Fruit fly (Drosophila melanogaster) whole organism, embryonic: ENCODE results near the gene Roc1b.

ENCODE experiments used
- Atf-2 ChIP-seq: fragments of 200-800 bp; sonication (Bioruptor generic); optimal IDR thresholded peaks from 2 replicates; lab custom pipeline; 2016; ENCODE audit warnings: missing biosample characterization, missing genetic modification characterization
- BEAF-32 ChIP-seq: fragments of 200-800 bp; sonication (Bioruptor generic); optimal IDR thresholded peaks from 3 replicates; lab custom pipeline; 2017; ENCODE audit warnings: missing biosample characterization, missing genetic modification characterization, mild to moderate bottlenecking, moderate library complexity, missing genetic modification reagents
- CG1024 ChIP-seq: fragments of 200-800 bp; sonication (Bioruptor generic); IDR thresholded peaks from 2 replicates; pipeline ENCODE4 v1.3.6; 2022; ENCODE audit warnings: missing biosample characterization, missing genetic modification characterization
- CG10543 ChIP-seq: fragments of 200-800 bp; sonication (Bioruptor generic); optimal IDR thresholded peaks from 3 replicates; lab custom pipeline; 2017; ENCODE audit warnings: missing biosample characterization, mild to moderate bottlenecking, missing genetic modification characterization, moderate library complexity
- CG11723 ChIP-seq: fragments of 200-800 bp; sonication (Bioruptor generic); optimal IDR thresholded peaks from 2 replicates; lab custom pipeline; 2017; ENCODE audit warnings: missing biosample characterization, mild to moderate bottlenecking, missing genetic modification characterization
- CG12744 ChIP-seq: fragments of 200-800 bp; sonication (Bioruptor generic); optimal IDR thresholded peaks from 2 replicates; lab custom pipeline; 2016; ENCODE audit warnings: missing biosample characterization, missing genetic modification characterization
- CG14667 ChIP-seq: fragments of 200-800 bp; sonication (Bioruptor generic); IDR thresholded peaks from 2 replicates; pipeline ENCODE4 v1.3.6; 2022; ENCODE audit warnings: missing biosample characterization, missing genetic modification characterization
- CG15696 ChIP-seq: fragments of 200-800 bp; sonication (Bioruptor generic); optimal IDR thresholded peaks from 2 replicates; lab custom pipeline; 2019; ENCODE audit warnings: missing biosample characterization, mild to moderate bottlenecking, missing genetic modification characterization, moderate library complexity
- CG17612 ChIP-seq: fragments of 200-800 bp; sonication (Bioruptor generic); IDR thresholded peaks from 2 replicates; pipeline ENCODE4 v1.3.6; 2022; ENCODE audit warnings: missing biosample characterization, missing genetic modification characterization
- CG17802 ChIP-seq: fragments of 200-800 bp; sonication (Bioruptor generic); optimal IDR thresholded peaks from 2 replicates; lab custom pipeline; 2018; ENCODE audit warnings: missing biosample characterization, mild to moderate bottlenecking, missing genetic modification characterization, moderate library complexity
- CG18619 ChIP-seq: fragments of 200-800 bp; sonication (Bioruptor generic); optimal IDR thresholded peaks from 3 replicates; lab custom pipeline; 2017; ENCODE audit warnings: missing biosample characterization, mild to moderate bottlenecking, missing genetic modification characterization
- CG2120 ChIP-seq: fragments of 200-800 bp; sonication (Bioruptor generic); optimal IDR thresholded peaks from 3 replicates; lab custom pipeline; 2016; ENCODE audit warnings: missing biosample characterization, missing genetic modification characterization
- CG31365 ChIP-seq: fragments of 200-800 bp; sonication (Bioruptor generic); optimal IDR thresholded peaks from 2 replicates; lab custom pipeline; 2018; ENCODE audit warnings: missing biosample characterization, mild to moderate bottlenecking, missing genetic modification characterization
- CG3163 ChIP-seq: fragments of 200-800 bp; sonication (Bioruptor generic); optimal IDR thresholded peaks from 3 replicates; lab custom pipeline; 2016; ENCODE audit warnings: missing biosample characterization, missing genetic modification characterization
- CG32532 ChIP-seq: fragments of 200-800 bp; sonication (Bioruptor generic); IDR thresholded peaks from 2 replicates; pipeline ENCODE4 v1.3.6; 2022; ENCODE audit warnings: missing biosample characterization, missing genetic modification characterization
- CG3281 ChIP-seq: fragments of 200-800 bp; sonication (Bioruptor generic); optimal IDR thresholded peaks from 3 replicates; lab custom pipeline; 2017; ENCODE audit warnings: missing biosample characterization, mild to moderate bottlenecking, missing genetic modification characterization
- CG4617 ChIP-seq: fragments of 200-800 bp; sonication (Bioruptor generic); optimal IDR thresholded peaks from 3 replicates; lab custom pipeline; 2016; ENCODE audit warnings: missing biosample characterization, missing genetic modification characterization, borderline replicate concordance
- CG4854 ChIP-seq: fragments of 200-800 bp; sonication (Bioruptor generic); optimal IDR thresholded peaks from 2 replicates; lab custom pipeline; 2016; ENCODE audit warnings: missing biosample characterization, missing genetic modification characterization, inconsistent platforms
- CG6272 ChIP-seq: fragments of 200-800 bp; sonication (Bioruptor generic); IDR thresholded peaks from 2 replicates; pipeline ENCODE4 v1.3.6; 2022; ENCODE audit warnings: missing biosample characterization, missing genetic modification characterization
- CG7372 ChIP-seq: fragments of 200-800 bp; sonication (Bioruptor generic); IDR thresholded peaks from 2 replicates; pipeline ENCODE4 v1.3.6; 2022; ENCODE audit warnings: missing biosample characterization, missing genetic modification characterization
- CG7786 ChIP-seq: fragments of 200-800 bp; sonication (Bioruptor generic); optimal IDR thresholded peaks from 2 replicates; lab custom pipeline; 2016; ENCODE audit warnings: missing biosample characterization, missing genetic modification characterization
- CG7963 ChIP-seq: fragments of 200-800 bp; sonication (Bioruptor generic); IDR thresholded peaks from 3 replicates; pipeline ENCODE4 v1.3.6; 2022; ENCODE audit warnings: missing biosample characterization, missing genetic modification characterization; ENCODE audit not compliant: partially characterized antibody
- CG9437 ChIP-seq: fragments of 200-800 bp; sonication (Bioruptor generic); optimal IDR thresholded peaks from 2 replicates; lab custom pipeline; 2018; ENCODE audit warnings: missing biosample characterization, mild to moderate bottlenecking, missing genetic modification characterization
- CG9727 ChIP-seq: fragments of 200-800 bp; sonication (Bioruptor generic); optimal IDR thresholded peaks from 3 replicates; lab custom pipeline; 2017; ENCODE audit warnings: missing biosample characterization, mild to moderate bottlenecking, missing genetic modification characterization
- CTCF ChIP-seq: fragments of 200-800 bp; sonication (Bioruptor generic); optimal IDR thresholded peaks from 2 replicates; lab custom pipeline; 2017; ENCODE audit warnings: missing biosample characterization, mild to moderate bottlenecking, missing genetic modification characterization, moderate library complexity
- Chrac-16 ChIP-seq: fragments of 200-800 bp; sonication (Bioruptor generic); optimal IDR thresholded peaks from 3 replicates; lab custom pipeline; 2016; ENCODE audit warnings: missing biosample characterization, missing genetic modification characterization
- Dip2 ChIP-seq: fragments of 200-800 bp; sonication (Bioruptor generic); IDR thresholded peaks from 2 replicates; pipeline ENCODE4 v1.3.6; 2022; ENCODE audit warnings: missing biosample characterization, missing genetic modification characterization
- Dll ChIP-seq: fragments of 200-800 bp; sonication (Bioruptor generic); IDR thresholded peaks from 4 replicates; pipeline ENCODE4 v1.3.6; 2022; ENCODE audit warnings: missing biosample characterization, missing genetic modification characterization; ENCODE audit not compliant: partially characterized antibody
- Fer1 ChIP-seq: fragments of 200-800 bp; sonication (Bioruptor generic); optimal IDR thresholded peaks from 2 replicates; lab custom pipeline; 2017; ENCODE audit warnings: missing biosample characterization, mild to moderate bottlenecking, missing genetic modification characterization
- Hmr ChIP-seq: fragments of 200-800 bp; sonication (Bioruptor generic); optimal IDR thresholded peaks from 3 replicates; lab custom pipeline; 2017; ENCODE audit warnings: mild to moderate bottlenecking, missing biosample characterization, missing genetic modification reagents, missing genetic modification characterization
- Hr78 ChIP-seq, 2 experiments: fragments of 200-800 bp in 1 of 2; fragments of >200 bp in 1 of 2; sonication (Bioruptor generic) in 1 of 2; optimal IDR thresholded peaks; 2 replicates each; lab custom pipeline; 2017 to 2019; ENCODE audit warnings: missing biosample characterization in 2 of 2, missing genetic modification characterization in 2 of 2, mild to moderate bottlenecking in 1 of 2, moderate library complexity in 1 of 2
- Lhr ChIP-seq: fragments of 200-800 bp; sonication (Bioruptor generic); optimal IDR thresholded peaks from 3 replicates; lab custom pipeline; 2017; ENCODE audit warnings: mild to moderate bottlenecking, missing biosample characterization, missing genetic modification reagents, missing genetic modification characterization
- Mad ChIP-seq: fragments of 200-800 bp; sonication (Bioruptor generic); optimal IDR thresholded peaks from 2 replicates; lab custom pipeline; 2016; ENCODE audit warnings: missing biosample characterization, missing genetic modification characterization
- Sry-δ ChIP-seq: fragments of 200-800 bp; sonication (Bioruptor generic); optimal IDR thresholded peaks from 2 replicates; lab custom pipeline; 2016; ENCODE audit warnings: missing biosample characterization, missing genetic modification characterization
- Vsx1 ChIP-seq: fragments of 200-800 bp; sonication (Bioruptor generic); optimal IDR thresholded peaks from 2 replicates; lab custom pipeline; 2017; ENCODE audit warnings: missing biosample characterization, mild to moderate bottlenecking, missing genetic modification characterization, missing genetic modification reagents
- fd64A ChIP-seq: fragments of 200-800 bp; sonication (Bioruptor generic); optimal IDR thresholded peaks from 3 replicates; lab custom pipeline; 2018; ENCODE audit warnings: missing biosample characterization, mild to moderate bottlenecking, missing genetic modification characterization
- gcm ChIP-seq: fragments of 200-800 bp; sonication (Bioruptor generic); optimal IDR thresholded peaks from 2 replicates; lab custom pipeline; 2019; ENCODE audit warnings: missing biosample characterization, mild to moderate bottlenecking, missing genetic modification characterization, moderate library complexity
- gro ChIP-seq: fragments of 200-800 bp; sonication (Bioruptor generic); optimal IDR thresholded peaks from 2 replicates; lab custom pipeline; 2016; ENCODE audit warnings: missing biosample characterization, missing genetic modification characterization
- hbn ChIP-seq: fragments of 200-800 bp; sonication (Bioruptor generic); IDR thresholded peaks from 2 replicates; pipeline ENCODE4 v1.3.6; 2022; ENCODE audit warnings: missing biosample characterization, missing genetic modification characterization; ENCODE audit not compliant: partially characterized antibody
- lab ChIP-seq: fragments of 200-800 bp; sonication (Bioruptor generic); optimal IDR thresholded peaks from 3 replicates; lab custom pipeline; 2017; ENCODE audit warnings: missing biosample characterization, missing genetic modification characterization, mild to moderate bottlenecking, moderate library complexity, missing genetic modification reagents
- mirr ChIP-seq: fragments of 200-800 bp; sonication (Bioruptor generic); optimal IDR thresholded peaks from 3 replicates; lab custom pipeline; 2018; ENCODE audit warnings: missing biosample characterization, mild to moderate bottlenecking, missing genetic modification characterization
- org-1 ChIP-seq: fragments of 200-800 bp; sonication (Bioruptor generic); optimal IDR thresholded peaks from 2 replicates; lab custom pipeline; 2017; ENCODE audit warnings: missing biosample characterization, missing genetic modification characterization
- ssp ChIP-seq: fragments of 200-800 bp; sonication (Bioruptor generic); IDR thresholded peaks from 2 replicates; pipeline ENCODE4 v1.3.6; 2022; ENCODE audit warnings: missing biosample characterization, missing genetic modification characterization
- stc ChIP-seq: fragments of 200-800 bp; sonication (Bioruptor generic); IDR thresholded peaks from 2 replicates; pipeline ENCODE4 v1.3.6; 2022; ENCODE audit warnings: missing biosample characterization, missing genetic modification characterization
- tna ChIP-seq: fragments of 200-800 bp; sonication (Bioruptor generic); IDR thresholded peaks from 2 replicates; pipeline ENCODE4 v1.3.6; 2022; ENCODE audit warnings: missing biosample characterization, missing genetic modification characterization; ENCODE audit not compliant: partially characterized antibody
- ttk ChIP-seq: fragments of 200-800 bp; sonication (Bioruptor generic); IDR thresholded peaks from 2 replicates; pipeline ENCODE4 v2.1.2; 2022; ENCODE audit warnings: missing biosample characterization, missing genetic modification characterization
- tup ChIP-seq: fragments of 200-800 bp; sonication (Bioruptor generic); optimal IDR thresholded peaks from 2 replicates; lab custom pipeline; 2016; ENCODE audit warnings: missing biosample characterization, mild to moderate bottlenecking, missing genetic modification characterization, moderate library complexity
- tx ChIP-seq: fragments of 200-800 bp; sonication (Bioruptor generic); optimal IDR thresholded peaks from 2 replicates; lab custom pipeline; 2016; ENCODE audit warnings: missing biosample characterization, missing genetic modification characterization
- yki ChIP-seq: fragments of >200 bp; optimal IDR thresholded peaks from 3 replicates; lab custom pipeline; 2018
- z ChIP-seq: fragments of 200-800 bp; sonication (Bioruptor generic); IDR thresholded peaks from 3 replicates; pipeline ENCODE4 v1.3.6; 2022; ENCODE audit warnings: missing biosample characterization, missing genetic modification characterization

Roc1b gene

DNA sequence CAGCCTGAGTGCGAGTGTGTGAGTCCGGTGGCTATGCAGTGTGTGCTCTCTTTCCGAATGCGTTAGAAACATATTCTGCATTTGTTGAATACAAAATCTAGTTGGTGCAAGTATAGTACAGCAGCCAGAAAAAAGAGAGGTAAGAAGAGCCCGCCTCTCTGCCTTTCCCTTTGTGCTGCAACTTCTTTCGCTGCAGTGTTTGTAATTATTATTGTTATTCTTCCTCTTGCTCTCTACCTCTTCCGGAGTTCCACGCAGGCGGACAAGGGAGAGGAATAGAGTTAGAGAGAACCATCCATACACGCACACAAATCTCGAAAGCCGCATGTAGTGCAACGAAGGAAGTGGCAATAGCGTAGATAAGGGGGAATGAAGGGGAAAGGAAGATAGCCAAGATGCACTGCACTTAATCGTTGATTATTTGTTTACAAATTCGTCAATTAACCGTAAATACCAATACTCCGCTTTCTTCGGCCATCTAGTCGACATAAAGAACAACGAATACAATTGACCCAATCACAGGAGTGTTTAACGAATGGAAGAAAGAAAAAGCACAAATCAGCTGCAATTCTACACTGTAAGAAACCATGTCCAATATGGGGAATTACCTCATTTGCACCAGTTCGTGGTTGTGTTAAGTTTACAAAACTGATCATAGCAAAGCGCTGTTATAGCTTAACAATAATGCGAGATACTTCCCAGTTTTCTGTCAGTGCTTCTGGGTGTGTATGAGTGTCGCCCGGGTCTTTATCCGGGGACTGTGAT is 10.0 kb upstream of the Roc1b start (continued):
- no peak for TF ChIP-seq Sry-δ
- TF ChIP-seq CG2120 (GFP tag; lab: Kevin White, UChicago) = no peak
- peak; percentile 53 for TF ChIP-seq CG17802
- TF ChIP-seq Fer1 (GFP tag; lab: Kevin White, UChicago) = no peak
- TF ChIP-seq ttk (GFP tag; lab: Robert Waterston, UW) = peak; percentile 67
- TF ChIP-seq Atf-2 (GFP tag; lab: Kevin White, UChicago) = peak; percentile 67
- TF ChIP-seq Vsx1 = no peak
- TF ChIP-seq CTCF = peak; percentile 26
- TF ChIP-seq CG14667 (GFP tag; lab: Robert Waterston, UW) = peak; percentile 51
- 0 out of 2 replicates have a peak, but pooled peaks have one; percentile 23 for TF ChIP-seq CG7372 (GFP tag; lab: Robert Waterston, UW)
- TF ChIP-seq lab = peak; percentile 66
- TF ChIP-seq CG4854 = no peak
- peak; percentile 65 for TF ChIP-seq CG6272 (GFP tag; lab: Robert Waterston, UW)
- TF ChIP-seq CG32532 (GFP tag; lab: Robert Waterston, UW) = no peak
- TF ChIP-seq CG12744 (GFP tag; lab: Kevin White, UChicago) = no peak
- TF ChIP-seq CG10543 (GFP tag; lab: Kevin White, UChicago) = no peak
- TF ChIP-seq Hmr (GFP tag; lab: Kevin White, UChicago) = peak; percentile 15
- peak; percentile 56 for TF ChIP-seq Lhr (GFP tag; lab: Kevin White, UChicago)
- TF ChIP-seq CG3163 (GFP tag; lab: Kevin White, UChicago) = peak; percentile 46
- no peak for TF ChIP-seq CG3281
- TF ChIP-seq CG1024 = peak; percentile 80
- peak; percentile 76 for TF ChIP-seq Chrac-16 (GFP tag; lab: Kevin White, UChicago)
- 0 out of 3 replicates have a peak, but pooled peaks have one; percentile 36 for TF ChIP-seq z (GFP tag; lab: Robert Waterston, UW)
- TF ChIP-seq mirr (GFP tag; lab: Kevin White, UChicago) = no peak
- TF ChIP-seq CG11723 = peak; percentile 60
- TF ChIP-seq CG18619 (GFP tag; lab: Kevin White, UChicago) = peak; percentile 64
- TF ChIP-seq Mad (GFP tag; lab: Kevin White, UChicago) = peak; percentile 71
- TF ChIP-seq Hr78 (GFP tag; optimal IDR thresholded peaks at IDR 0.05; lab: Kevin White, UChicago) = peak in 1 of 2 experiments; percentile 80
- TF ChIP-seq ssp (GFP tag; lab: Robert Waterston, UW) = peak; percentile 65
- no peak for TF ChIP-seq CG4617
- no peak for TF ChIP-seq Dip2 (GFP tag; lab: Robert Waterston, UW)
- TF ChIP-seq gro (GFP tag; lab: Kevin White, UChicago) = no peak
- TF ChIP-seq CG15696 (tag; lab: Kevin White, UChicago) = peak; percentile 22
- no peak for TF ChIP-seq yki (lab: Kevin White, UChicago)
- peak; percentile 68 for TF ChIP-seq gcm (GFP tag; lab: Kevin White, UChicago)
- TF ChIP-seq stc (GFP tag; lab: Robert Waterston, UW) = peak; percentile 68
- TF ChIP-seq CG7963 = no peak
- no peak for TF ChIP-seq Dll (GFP tag; lab: Robert Waterston, UW)
- TF ChIP-seq CG9437 (GFP tag; lab: Kevin White, UChicago) = peak; percentile 40
- TF ChIP-seq hbn = no peak
- TF ChIP-seq fd64A (GFP tag; lab: Kevin White, UChicago) = peak; percentile 80
- peak; percentile 73 for TF ChIP-seq CG7786 (GFP tag; lab: Kevin White, UChicago)
- TF ChIP-seq CG9727 (GFP tag; lab: Kevin White, UChicago) = peak; percentile 72
- TF ChIP-seq tup (GFP tag; lab: Kevin White, UChicago) = no peak
- no peak for TF ChIP-seq tna
- TF ChIP-seq CG17612 (GFP tag; lab: Robert Waterston, UW) = no peak
- TF ChIP-seq BEAF-32 (GFP tag; lab: Kevin White, UChicago) = no peak
- peak; percentile 11 for TF ChIP-seq CG31365
- TF ChIP-seq tx (GFP tag; lab: Kevin White, UChicago) = peak; percentile 59
- peak; percentile 70 for TF ChIP-seq org-1 (GFP tag; lab: Kevin White, UChicago)
